Worm (Caenorhabditis elegans): ENCODE data around the gene bris-1.

The bris-1 gene

ce11 chrIV:3821554-3821953 lies 2.4 kb upstream of the bris-1 start:
- TF ChIP-seq lin-14 (GFP tag; optimal IDR thresholded peaks at IDR 0.05): peak; percentile 32
- TF ChIP-seq Y116A8C.19 (tag; optimal IDR thresholded peaks at IDR 0.05; ENCODE audit: borderline replicate concordance): no peak
- TF ChIP-seq rnt-1 (tag; optimal IDR thresholded peaks at IDR 0.05): no peak
- peak; percentile 65 for TF ChIP-seq unc-86 (tag; optimal IDR thresholded peaks at IDR 0.05)
- TF ChIP-seq efl-1 (optimal IDR thresholded peaks at IDR 0.05): no peak
- peak in 1 of 2 experiments; percentile 42 for TF ChIP-seq efl-1 (GFP tag; optimal IDR thresholded peaks at IDR 0.05 in 1 of 2)
- TF ChIP-seq elt-2 (tag; optimal IDR thresholded peaks at IDR 0.05): peak; percentile 43
- peak; percentile 13 for TF ChIP-seq nhr-47 (tag; optimal IDR thresholded peaks at IDR 0.05)
- TF ChIP-seq nhr-71 (tag; optimal IDR thresholded peaks at IDR 0.05): peak; percentile 34

- TF ChIP-seq nhr-85 (tag) (peak; percentile 9), rnt-1 (tag; optimal IDR thresholded peaks at IDR 0.05) (no peak), blmp-1 (tag; optimal IDR thresholded peaks at IDR 0.05) (peak; percentile 20), tlp-1 (tag; optimal IDR thresholded peaks at IDR 0.05) (no peak), lin-14 (GFP tag; optimal IDR thresholded peaks at IDR 0.05) (peak; percentile 30), fkh-10 (GFP tag; optimal IDR thresholded peaks at IDR 0.05) (peak; percentile 95)
Measured at ce11 chrIV:3820133-3820532, 1.0 kb upstream of the bris-1 start.

ce11 chrIV:3817253-3817652 lies 1.9 kb downstream of the bris-1 start:
- no peak for TF ChIP-seq F16B12.6 (tag; optimal IDR thresholded peaks at IDR 0.05)
- TF ChIP-seq lin-14 (GFP tag; optimal IDR thresholded peaks at IDR 0.05): peak; percentile 40
- TF ChIP-seq blmp-1 (tag; optimal IDR thresholded peaks at IDR 0.05): peak; percentile 92

ce11 chrIV:3815259-3815644 lies 3.9 kb downstream of the bris-1 start:
- TF ChIP-seq F16B12.6 (tag; optimal IDR thresholded peaks at IDR 0.05) (no peak), lin-35 (GFP tag; optimal IDR thresholded peaks at IDR 0.05) (peak in 1 of 2 experiments; percentile 25), efl-1 (optimal IDR thresholded peaks at IDR 0.05) (no peak), efl-1 (GFP tag; optimal IDR thresholded peaks at IDR 0.05 in 1 of 2) (peak; percentile 47 to 83), grh-1 (GFP tag; IDR thresholded peaks at IDR 0.05) (no peak)

ce11 chrIV:3814553-3815258 lies 4.4 kb downstream of the bris-1 start:
- TF ChIP-seq efl-1 (optimal IDR thresholded peaks at IDR 0.05) (no peak), efl-1 (GFP tag; optimal IDR thresholded peaks at IDR 0.05 in 1 of 2) (peak in 1 of 2 experiments; percentile 43), lin-14 (GFP tag; optimal IDR thresholded peaks at IDR 0.05) (peak; percentile 33), blmp-1 (tag; optimal IDR thresholded peaks at IDR 0.05) (peak; percentile 35), elt-2 (tag; optimal IDR thresholded peaks at IDR 0.05) (peak; percentile 44), unc-130 (tag; optimal IDR thresholded peaks at IDR 0.05) (no peak), alr-1 (tag; optimal IDR thresholded peaks at IDR 0.05; ENCODE audit: borderline replicate concordance) (no peak), elt-3 (tag; optimal IDR thresholded peaks at IDR 0.05) (peak in 1 of 6 experiments; percentile 39), dsc-1 (tag; optimal IDR thresholded peaks at IDR 0.05) (peak; percentile 25), lsy-2 (tag; optimal IDR thresholded peaks at IDR 0.05) (peak in 1 of 2 experiments; percentile 23), lin-35 (GFP tag; optimal IDR thresholded peaks at IDR 0.05) (peak in 1 of 2 experiments; percentile 47), mdl-1 (tag; optimal IDR thresholded peaks at IDR 0.05) (peak in 1 of 2 experiments; percentile 41), xbp-1 (tag; optimal IDR thresholded peaks at IDR 0.05) (no peak), dpl-1 (GFP tag; optimal IDR thresholded peaks at IDR 0.05) (peak in 1 of 3 experiments; percentile 7)

- TF ChIP-seq nhr-84 (tag; optimal IDR thresholded peaks at IDR 0.05) (no peak), efl-1 (optimal IDR thresholded peaks at IDR 0.05) (no peak), efl-1 (GFP tag; optimal IDR thresholded peaks at IDR 0.05 in 1 of 2) (peak in 1 of 2 experiments; percentile 70)
Measured at ce11 chrIV:3812812-3813211, 6.3 kb downstream of the bris-1 start.

- TF ChIP-seq unc-30 (tag; optimal IDR thresholded peaks at IDR 0.05): no peak
- TF ChIP-seq ceh-90 (tag; optimal IDR thresholded peaks at IDR 0.05): peak; percentile 65
- TF ChIP-seq fkh-4 (tag; optimal IDR thresholded peaks at IDR 0.05; ENCODE audit: borderline replicate concordance): peak; percentile 24
- no peak for TF ChIP-seq jun-1 (tag; optimal IDR thresholded peaks at IDR 0.05)
- TF ChIP-seq vab-15 (tag; optimal IDR thresholded peaks at IDR 0.05): no peak
- TF ChIP-seq nhr-12 (tag; optimal IDR thresholded peaks at IDR 0.05): no peak
- peak; percentile 76 for TF ChIP-seq rnt-1 (tag; optimal IDR thresholded peaks at IDR 0.05)
- TF ChIP-seq efl-1 (optimal IDR thresholded peaks at IDR 0.05): peak in 1 of 2 experiments; percentile 9
- TF ChIP-seq efl-1 (GFP tag; optimal IDR thresholded peaks at IDR 0.05 in 1 of 2): no peak
- TF ChIP-seq nhr-28 (tag; optimal IDR thresholded peaks at IDR 0.05): no peak
- TF ChIP-seq nhr-85 (tag): peak; percentile 74
Measured at ce11 chrIV:3807545-3807944, 11.6 kb downstream of the bris-1 start.
